Worm (Caenorhabditis elegans): Measurements from ENCODE around the gene pat-2.

Gene pat-2

ce11 chrIII:8797211-8797733, 21.4 kb upstream of the pat-2 start (continued):
- no peak for TF ChIP-seq ceh-82 (tag; optimal IDR thresholded peaks at IDR 0.05)
- TF ChIP-seq aha-1 (tag), result peak; percentile 74
- peak; percentile 99 for TF ChIP-seq hlh-11 (tag; optimal IDR thresholded peaks at IDR 0.05)
- TF ChIP-seq nhr-10 (tag; optimal IDR thresholded peaks at IDR 0.05), result peak; percentile 81
- peak; percentile 21 for TF ChIP-seq spr-3 (GFP tag; optimal IDR thresholded peaks at IDR 0.05)
- peak; percentile 64 for TF ChIP-seq spr-1 (tag; optimal IDR thresholded peaks at IDR 0.05)
- peak; percentile 92 for TF ChIP-seq rbr-2 (tag; optimal IDR thresholded peaks at IDR 0.05)
- TF ChIP-seq pqm-1 (tag; optimal IDR thresholded peaks at IDR 0.05), result peak; percentile 94
- peak; percentile 46 to 80 for TF ChIP-seq hif-1 (tag; optimal IDR thresholded peaks at IDR 0.05)
- peak; percentile 82 for TF ChIP-seq jun-1 (tag; optimal IDR thresholded peaks at IDR 0.05)
- no peak for TF ChIP-seq duxl-1 (tag; optimal IDR thresholded peaks at IDR 0.05; ENCODE audit: poor library complexity)
- TF ChIP-seq F49E8.2 (tag; optimal IDR thresholded peaks at IDR 0.05; ENCODE audit: borderline replicate concordance), result no peak
- TF ChIP-seq skn-1 (tag; optimal IDR thresholded peaks at IDR 0.05), result no peak
- TF ChIP-seq ZK337.2 (GFP tag; IDR thresholded peaks at IDR 0.05), result 0 out of 2 replicates have a peak, but pooled peaks have one; percentile 41
- TF ChIP-seq fkh-10 (GFP tag; optimal IDR thresholded peaks at IDR 0.05), result peak; percentile 86
- no peak for TF ChIP-seq nhr-76 (tag; optimal IDR thresholded peaks at IDR 0.05)
- peak; percentile 93 for TF ChIP-seq mxl-3 (GFP tag; optimal IDR thresholded peaks at IDR 0.05)
- TF ChIP-seq nhr-25 (tag; optimal IDR thresholded peaks at IDR 0.05; ENCODE audit: borderline replicate concordance, insufficient read depth), result peak; percentile 8
- no peak for TF ChIP-seq unc-39 (tag; optimal IDR thresholded peaks at IDR 0.05)
- TF ChIP-seq lin-29 (GFP tag; IDR thresholded peaks at IDR 0.05), result no peak; the same call in 1 of the 2 replicates
- no peak for TF ChIP-seq snpc-4 (tag; optimal IDR thresholded peaks at IDR 0.05)
- no peak for TF ChIP-seq lin-15B (tag; optimal IDR thresholded peaks at IDR 0.05)
- TF ChIP-seq attf-4 (tag; optimal IDR thresholded peaks at IDR 0.05), result peak; percentile 19
- TF ChIP-seq dve-1 (tag; optimal IDR thresholded peaks at IDR 0.05; ENCODE audit: insufficient read depth), result peak; percentile 97
- TF ChIP-seq ctbp-1 (GFP tag; IDR thresholded peaks at IDR 0.05), result peak; percentile 92
- no peak for TF ChIP-seq sdz-12 (GFP tag; optimal IDR thresholded peaks at IDR 0.05)
- TF ChIP-seq ceh-32 (tag; optimal IDR thresholded peaks at IDR 0.05; ENCODE audit: poor library complexity), result no peak
- TF ChIP-seq F37D6.2 (tag; optimal IDR thresholded peaks at IDR 0.05), result peak; percentile 80
- no peak for TF ChIP-seq D1046.2 (GFP tag; IDR thresholded peaks at IDR 0.05)
- no peak for TF ChIP-seq Y48G9A.11 (GFP tag; IDR thresholded peaks at IDR 0.05)
- no peak for TF ChIP-seq lir-3 (tag; optimal IDR thresholded peaks at IDR 0.05)
- TF ChIP-seq arid-1 (GFP tag; conservative IDR thresholded peaks at IDR 0.05), result 0 out of 2 replicates have a peak, but pooled peaks have one; percentile 24
- TF ChIP-seq mxl-2 (GFP tag; conservative IDR thresholded peaks at IDR 0.05), result no peak
- TF ChIP-seq tag-97 (GFP tag; IDR thresholded peaks at IDR 0.05), result no peak
- TF ChIP-seq nhr-11 (tag; optimal IDR thresholded peaks at IDR 0.05), result peak; percentile 80
- TF ChIP-seq mdt-29 (GFP tag; IDR thresholded peaks at IDR 0.05), result no peak
- no peak for TF ChIP-seq fos-1 (tag; optimal IDR thresholded peaks at IDR 0.05)
- TF ChIP-seq nhr-48 (tag; optimal IDR thresholded peaks at IDR 0.05), result peak; percentile 93
- TF ChIP-seq hlh-30 (tag; optimal IDR thresholded peaks at IDR 0.05; ENCODE audit: insufficient read depth), result peak; percentile 96
- TF ChIP-seq madf-5 (GFP tag; IDR thresholded peaks at IDR 0.05), result 0 out of 4 replicates have a peak, but pooled peaks have one; percentile 50
- no peak for TF ChIP-seq snpc-1.2 (GFP tag; IDR thresholded peaks at IDR 0.05)
- TF ChIP-seq T26A8.4 (GFP tag; IDR thresholded peaks at IDR 0.05), result peak; percentile 73
- 0 out of 2 replicates have a peak, but pooled peaks have one; percentile 21 for TF ChIP-seq zfp-3 (GFP tag; conservative IDR thresholded peaks at IDR 0.05)
- no peak for TF ChIP-seq nhr-42 (GFP tag; IDR thresholded peaks at IDR 0.05)
- peak; percentile 77 to 97 for TF ChIP-seq mdl-1 (tag; optimal IDR thresholded peaks at IDR 0.05)
- no peak for TF ChIP-seq egl-27 (tag; optimal IDR thresholded peaks at IDR 0.05)
- peak; percentile 80 for TF ChIP-seq hmg-1.1 (GFP tag; IDR thresholded peaks at IDR 0.05)
- TF ChIP-seq lim-7 (GFP tag; IDR thresholded peaks at IDR 0.05), result 0 out of 2 replicates have a peak, but pooled peaks have one; percentile 43
- peak; percentile 70 for TF ChIP-seq lin-1 (GFP tag; IDR thresholded peaks at IDR 0.05)
- peak; percentile 54; the same call in 1 of the 2 replicates for TF ChIP-seq nhr-41 (GFP tag; IDR thresholded peaks at IDR 0.05)

Measured in whole organism, L4 larva.